Fruit fly (Drosophila melanogaster) whole organism, embryonic: ENCODE data around the gene sws.
A peak's percentile ranks its signal among the peaks of the same experiment; 100 is the strongest.

ENCODE experiments used
- CG10147 ChIP-seq: fragments of 200-800 bp; sonication (Bioruptor generic); optimal IDR thresholded peaks from 2 replicates; lab custom pipeline; 2019; ENCODE audit warnings: missing biosample characterization, mild to moderate bottlenecking, missing genetic modification characterization, moderate library complexity
- CG11695 ChIP-seq: fragments of 200-800 bp; sonication (Bioruptor generic); IDR thresholded peaks from 3 replicates; pipeline ENCODE4 v1.3.6; 2022; ENCODE audit warnings: missing biosample characterization, missing genetic modification characterization
- CG12236 ChIP-seq: fragments of 200-800 bp; sonication (Bioruptor generic); optimal IDR thresholded peaks from 2 replicates; lab custom pipeline; 2016; ENCODE audit warnings: missing biosample characterization, missing genetic modification characterization
- CG13296 ChIP-seq: fragments of 200-800 bp; sonication (Bioruptor generic); optimal IDR thresholded peaks from 3 replicates; lab custom pipeline; 2018; ENCODE audit warnings: missing biosample characterization, mild to moderate bottlenecking, missing genetic modification characterization
- CG16813 ChIP-seq: fragments of 200-800 bp; sonication (Bioruptor generic); IDR thresholded peaks from 3 replicates; pipeline ENCODE4 v1.3.6; 2022; ENCODE audit warnings: missing biosample characterization, missing genetic modification characterization; ENCODE audit not compliant: partially characterized antibody
- CG17328 ChIP-seq: fragments of 200-800 bp; sonication (Bioruptor generic); IDR thresholded peaks from 2 replicates; pipeline ENCODE4 v1.3.6; 2022; ENCODE audit warnings: missing biosample characterization, missing genetic modification characterization
- CG17361 ChIP-seq: fragments of 200-800 bp; sonication (Bioruptor generic); IDR thresholded peaks from 3 replicates; pipeline ENCODE4 v1.3.6; 2022; ENCODE audit warnings: missing biosample characterization, missing genetic modification characterization
- CG18011 ChIP-seq: fragments of 200-800 bp; sonication (Bioruptor generic); optimal IDR thresholded peaks from 2 replicates; lab custom pipeline; 2017; ENCODE audit warnings: missing biosample characterization, missing genetic modification characterization, mild to moderate bottlenecking, moderate library complexity, missing genotype
- CG2712 ChIP-seq: fragments of 200-800 bp; optimal IDR thresholded peaks from 3 replicates; lab custom pipeline; 2019; ENCODE audit warnings: missing biosample characterization, mild to moderate bottlenecking, missing genetic modification characterization, moderate library complexity
- CG31441 ChIP-seq: fragments of 200-800 bp; sonication (Bioruptor generic); IDR thresholded peaks from 2 replicates; pipeline ENCODE4 v1.3.6; 2022; ENCODE audit warnings: missing biosample characterization, missing genetic modification characterization
- CG3726 ChIP-seq: fragments of 200-800 bp; sonication (Bioruptor generic); IDR thresholded peaks from 3 replicates; pipeline ENCODE4, ENCODE4 v1.3.6; 2022; ENCODE audit warnings: missing biosample characterization, missing genetic modification characterization
- CG4707 ChIP-seq: fragments of 200-800 bp; sonication (Bioruptor generic); optimal IDR thresholded peaks from 2 replicates; lab custom pipeline; 2018; ENCODE audit warnings: missing biosample characterization, mild to moderate bottlenecking, missing genetic modification characterization, moderate library complexity
- CG5245 ChIP-seq: fragments of 200-800 bp; sonication (Bioruptor generic); optimal IDR thresholded peaks from 3 replicates; lab custom pipeline; 2016; ENCODE audit warnings: missing biosample characterization, missing genetic modification characterization
- CG6791 ChIP-seq: fragments of 200-800 bp; sonication (Bioruptor generic); IDR thresholded peaks from 3 replicates; pipeline ENCODE4 v1.3.6; 2022; ENCODE audit warnings: missing biosample characterization, missing genetic modification characterization; ENCODE audit not compliant: partially characterized antibody
- CG7556 ChIP-seq: fragments of 200-800 bp; sonication (Bioruptor generic); optimal IDR thresholded peaks from 2 replicates; lab custom pipeline; 2017; ENCODE audit warnings: missing biosample characterization, mild to moderate bottlenecking, missing genetic modification characterization
- CG8359 ChIP-seq: fragments of 200-800 bp; sonication (Bioruptor generic); optimal IDR thresholded peaks from 2 replicates; lab custom pipeline; 2017; ENCODE audit warnings: missing biosample characterization, mild to moderate bottlenecking, missing genetic modification characterization, borderline replicate concordance
- D19B ChIP-seq: fragments of 200-800 bp; sonication (Bioruptor generic); optimal IDR thresholded peaks from 2 replicates; lab custom pipeline; 2017; ENCODE audit warnings: missing biosample characterization, mild to moderate bottlenecking, missing genetic modification characterization
- Dp ChIP-seq: fragments of 200-800 bp; sonication (Bioruptor generic); optimal IDR thresholded peaks from 2 replicates; lab custom pipeline; 2018; ENCODE audit warnings: missing biosample characterization, mild to moderate bottlenecking, missing genetic modification characterization, moderate library complexity
- Elba2 ChIP-seq: fragments of 200-800 bp; sonication (Bioruptor generic); optimal IDR thresholded peaks from 3 replicates; lab custom pipeline; 2016; ENCODE audit warnings: missing biosample characterization, missing genetic modification characterization
- HLHmδ ChIP-seq: fragments of 200-800 bp; sonication (Bioruptor generic); optimal IDR thresholded peaks from 2 replicates; lab custom pipeline; 2018; ENCODE audit warnings: missing biosample characterization, mild to moderate bottlenecking, missing genetic modification characterization, moderate library complexity
- Hr51 ChIP-seq, 2 experiments: fragments of 200-800 bp; sonication (Bioruptor generic); optimal IDR thresholded peaks; 2 replicates in 1 of 2; 3 replicates in 1 of 2; lab custom pipeline; 2016 to 2018; ENCODE audit warnings: missing biosample characterization in 2 of 2, missing genetic modification characterization in 2 of 2, mild to moderate bottlenecking in 1 of 2, moderate library complexity in 1 of 2
- Lim3 ChIP-seq: fragments of 200-800 bp; sonication (Bioruptor generic); IDR thresholded peaks from 2 replicates; pipeline ENCODE4 v1.3.6; 2022; ENCODE audit warnings: missing biosample characterization, missing genetic modification characterization
- MBD-R2 ChIP-seq: fragments of 200-800 bp; sonication (Bioruptor generic); IDR thresholded peaks from 2 replicates; pipeline ENCODE4 v1.3.6; 2022; ENCODE audit warnings: missing biosample characterization, missing genetic modification characterization
- Mad ChIP-seq: fragments of 200-800 bp; sonication (Bioruptor generic); optimal IDR thresholded peaks from 2 replicates; lab custom pipeline; 2016; ENCODE audit warnings: missing biosample characterization, missing genetic modification characterization
- Oli ChIP-seq: fragments of 200-800 bp; sonication (Bioruptor generic); optimal IDR thresholded peaks from 2 replicates; lab custom pipeline; 2018; ENCODE audit warnings: missing biosample characterization, mild to moderate bottlenecking, missing genetic modification characterization, moderate library complexity
- Xrp1 ChIP-seq: fragments of 200-800 bp; sonication (Bioruptor generic); IDR thresholded peaks from 2 replicates; pipeline ENCODE4 v1.3.6; 2022; ENCODE audit warnings: missing biosample characterization, missing genetic modification characterization
- ara ChIP-seq: fragments of 200-800 bp; sonication (Bioruptor generic); IDR thresholded peaks from 2 replicates; pipeline ENCODE4 v1.3.6; 2022; ENCODE audit warnings: missing biosample characterization, missing genetic modification characterization
- bigmax ChIP-seq: fragments of 200-800 bp; sonication (Bioruptor generic); optimal IDR thresholded peaks from 2 replicates; lab custom pipeline; 2018; ENCODE audit warnings: missing biosample characterization, mild to moderate bottlenecking, missing genetic modification characterization
- fd3F ChIP-seq: fragments of 200-800 bp; sonication (Bioruptor generic); optimal IDR thresholded peaks from 2 replicates; lab custom pipeline; 2018; ENCODE audit warnings: missing biosample characterization, mild to moderate bottlenecking, missing genetic modification characterization, moderate library complexity
- gcm2 ChIP-seq: fragments of 200-800 bp; sonication (Bioruptor generic); optimal IDR thresholded peaks from 2 replicates; lab custom pipeline; 2016; ENCODE audit warnings: missing biosample characterization, missing genetic modification characterization
- gsb-n ChIP-seq: fragments of 200-800 bp; sonication (Bioruptor generic); optimal IDR thresholded peaks from 3 replicates; lab custom pipeline; 2018; ENCODE audit warnings: missing biosample characterization, mild to moderate bottlenecking, missing genetic modification characterization
- insv ChIP-seq, 2 experiments: fragments of 200-800 bp; sonication (Bioruptor generic); optimal IDR thresholded peaks; 3 replicates each; lab custom pipeline; 2016 to 2018; ENCODE audit warnings: missing biosample characterization in 2 of 2, missing genetic modification characterization in 2 of 2
- inv ChIP-seq: fragments of 200-800 bp; sonication (Bioruptor generic); IDR thresholded peaks from 2 replicates; pipeline ENCODE4 v1.3.6; 2022; ENCODE audit warnings: missing biosample characterization, missing genetic modification characterization; ENCODE audit not compliant: partially characterized antibody
- nerfin-2 ChIP-seq: fragments of 200-800 bp; sonication (Bioruptor generic); IDR thresholded peaks from 2 replicates; pipeline ENCODE4 v1.3.6; 2022; ENCODE audit warnings: missing biosample characterization, missing genetic modification characterization; ENCODE audit not compliant: partially characterized antibody
- nom ChIP-seq: fragments of 200-800 bp; sonication (Bioruptor generic); optimal IDR thresholded peaks from 2 replicates; lab custom pipeline; 2017; ENCODE audit warnings: missing biosample characterization, missing genetic modification characterization, mild to moderate bottlenecking, moderate library complexity, missing genetic modification reagents
- odd ChIP-seq: fragments of 200-800 bp; sonication (Bioruptor generic); optimal IDR thresholded peaks from 2 replicates; lab custom pipeline; 2017; ENCODE audit warnings: missing biosample characterization, mild to moderate bottlenecking, missing genetic modification characterization
- otp ChIP-seq: fragments of 200-800 bp; sonication (Bioruptor generic); IDR thresholded peaks from 3 replicates; pipeline ENCODE4, ENCODE4 v1.3.6; 2022; ENCODE audit warnings: missing biosample characterization, missing genetic modification characterization
- pita ChIP-seq: fragments of 200-800 bp; sonication (Bioruptor generic); optimal IDR thresholded peaks from 2 replicates; lab custom pipeline; 2017; ENCODE audit warnings: missing biosample characterization, mild to moderate bottlenecking, missing genetic modification characterization
- pzg ChIP-seq: fragments of 200-800 bp; sonication (Bioruptor generic); optimal IDR thresholded peaks from 3 replicates; lab custom pipeline; 2018; ENCODE audit warnings: missing biosample characterization, mild to moderate bottlenecking, missing genetic modification characterization, moderate library complexity
- run ChIP-seq: fragments of 200-800 bp; sonication (Bioruptor generic); optimal IDR thresholded peaks from 3 replicates; lab custom pipeline; 2018; ENCODE audit warnings: missing biosample characterization, mild to moderate bottlenecking, missing genetic modification characterization
- sc ChIP-seq, 3 experiments: fragments of >200 bp in 2 of 3; fragments of 200-800 bp in 1 of 3; sonication (Bioruptor generic) in 1 of 3; optimal IDR thresholded peaks; 2 replicates in 2 of 3; 3 replicates in 1 of 3; lab custom pipeline; 2017; ENCODE audit warnings: mild to moderate bottlenecking in 1 of 3, missing biosample characterization in 1 of 3, missing genetic modification characterization in 1 of 3, missing genetic modification reagents in 1 of 3
- so ChIP-seq: fragments of 200-800 bp; sonication (Bioruptor generic); IDR thresholded peaks from 3 replicates; pipeline ENCODE4 v1.3.6; 2022; ENCODE audit warnings: missing biosample characterization, missing genetic modification characterization
- sug ChIP-seq: fragments of 200-800 bp; optimal IDR thresholded peaks from 2 replicates; lab custom pipeline; 2019; ENCODE audit warnings: missing biosample characterization, mild to moderate bottlenecking, missing genetic modification characterization, moderate library complexity
- tio ChIP-seq: fragments of 200-800 bp; sonication (Bioruptor generic); optimal IDR thresholded peaks from 2 replicates; lab custom pipeline; 2017; ENCODE audit warnings: missing biosample characterization, missing genetic modification characterization, inconsistent platforms
- unpg ChIP-seq: fragments of 200-800 bp; sonication (Bioruptor generic); optimal IDR thresholded peaks from 3 replicates; lab custom pipeline; 2018; ENCODE audit warnings: missing biosample characterization, mild to moderate bottlenecking, missing genetic modification characterization, moderate library complexity
- wdn ChIP-seq: fragments of 200-800 bp; sonication (Bioruptor generic); IDR thresholded peaks from 2 replicates; pipeline ENCODE4 v1.3.6; 2022; ENCODE audit warnings: missing biosample characterization, missing genetic modification characterization
- zf30C ChIP-seq: fragments of 200-800 bp; sonication (Bioruptor generic); optimal IDR thresholded peaks from 3 replicates; lab custom pipeline; 2018; ENCODE audit warnings: missing biosample characterization, mild to moderate bottlenecking, missing genetic modification characterization

The sws gene

DNA sequence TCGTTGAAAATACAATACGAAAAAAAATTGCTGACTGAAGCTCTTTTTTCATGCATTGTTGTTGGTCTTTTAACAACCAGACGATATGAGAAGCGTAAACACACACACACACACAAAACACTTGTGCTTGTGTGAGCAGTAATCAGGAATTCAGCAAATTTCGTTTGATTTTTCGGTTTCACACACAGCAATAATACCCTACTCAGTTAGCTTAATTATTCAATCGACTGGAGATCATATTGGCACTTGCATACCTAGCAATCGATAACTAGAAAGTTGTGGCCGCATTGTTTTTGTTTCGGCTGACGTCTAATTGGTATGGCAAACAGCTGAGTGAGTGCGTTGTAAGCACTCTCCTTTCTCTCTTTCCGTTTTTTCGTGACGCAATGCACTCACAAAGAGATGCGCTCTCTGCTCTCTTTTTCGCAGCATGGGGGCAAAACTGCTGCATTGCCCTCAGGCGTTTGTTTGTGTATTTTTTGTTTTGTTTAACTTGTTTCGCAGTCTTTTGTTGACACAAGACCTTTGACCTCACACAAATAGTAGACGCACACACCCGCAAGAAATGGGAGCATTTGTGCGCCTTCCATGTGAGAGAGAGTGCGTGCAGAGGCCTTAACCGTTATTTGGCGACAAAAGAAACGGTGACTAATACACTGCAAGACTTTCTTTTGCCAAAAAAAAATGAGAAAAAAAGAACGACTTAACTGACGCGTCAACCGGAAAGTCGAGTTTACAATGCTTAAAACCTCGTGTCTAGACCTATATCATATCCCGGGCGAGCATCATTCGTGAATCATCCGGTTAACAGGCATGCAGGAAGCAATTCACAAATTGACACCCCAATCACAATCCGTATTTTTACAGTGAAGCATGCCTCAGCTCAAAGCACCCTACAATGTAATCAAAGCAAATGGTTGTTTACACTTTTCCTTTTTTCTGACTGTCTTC is 23.0 kb downstream of the sws start (continued):
- no peak for TF ChIP-seq CG7556 (GFP tag; lab: Kevin White, UChicago)
- TF ChIP-seq CG17361 (GFP tag; lab: Robert Waterston, UW): 0 out of 3 replicates have a peak, but pooled peaks have one; percentile 22
- peak; percentile 41 for TF ChIP-seq CG31441
- no peak for TF ChIP-seq so (GFP tag; lab: Robert Waterston, UW)
- TF ChIP-seq odd (GFP tag; lab: Kevin White, UChicago): no peak
- TF ChIP-seq Oli (tag; lab: Kevin White, UChicago): no peak
- TF ChIP-seq Hr51 (GFP tag; optimal IDR thresholded peaks at IDR 0.05; lab: Kevin White, UChicago): peak in 1 of 2 experiments; percentile 23
- 0 out of 2 replicates have a peak, but pooled peaks have one; percentile 33 for TF ChIP-seq Xrp1 (GFP tag; lab: Robert Waterston, UW)
- TF ChIP-seq CG4707: no peak
- TF ChIP-seq tio (GFP tag; lab: Kevin White, UChicago): no peak
- peak; percentile 51 for TF ChIP-seq D19B (GFP tag; lab: Kevin White, UChicago)
- no peak for TF ChIP-seq MBD-R2 (GFP tag; lab: Robert Waterston, UW)
- TF ChIP-seq CG17328 (GFP tag; lab: Robert Waterston, UW): no peak
- no peak for TF ChIP-seq CG12236
- TF ChIP-seq CG13296 (GFP tag; lab: Kevin White, UChicago): peak; percentile 31
- TF ChIP-seq CG10147 (GFP tag; lab: Kevin White, UChicago): peak; percentile 27
- no peak for TF ChIP-seq gsb-n (tag; lab: Kevin White, UChicago)
- TF ChIP-seq insv (GFP tag; optimal IDR thresholded peaks at IDR 0.05; lab: Kevin White, UChicago): no peak
- TF ChIP-seq ara: no peak
- TF ChIP-seq Elba2 (GFP tag; lab: Kevin White, UChicago): no peak
- peak; percentile 47 for TF ChIP-seq sug (tag; lab: Kevin White, UChicago)
- TF ChIP-seq sc (optimal IDR thresholded peaks at IDR 0.05; lab: Kevin White, UChicago): no peak
- no peak for TF ChIP-seq sc (GFP tag; optimal IDR thresholded peaks at IDR 0.05; lab: Kevin White, UChicago)
- TF ChIP-seq pita (GFP tag; lab: Kevin White, UChicago): no peak
- 0 out of 3 replicates have a peak, but pooled peaks have one; percentile 24 for TF ChIP-seq CG11695 (GFP tag; lab: Robert Waterston, UW)
- no peak for TF ChIP-seq CG16813 (GFP tag; lab: Robert Waterston, UW)
- no peak for TF ChIP-seq run
- peak; percentile 31 for TF ChIP-seq unpg (GFP tag; lab: Kevin White, UChicago)
- no peak for TF ChIP-seq bigmax (GFP tag; lab: Kevin White, UChicago)
- peak; percentile 23 for TF ChIP-seq CG2712
- no peak for TF ChIP-seq Dp (GFP tag; lab: Kevin White, UChicago)
- no peak for TF ChIP-seq gcm2 (GFP tag; lab: Kevin White, UChicago)
- TF ChIP-seq CG3726 (GFP tag; lab: Robert Waterston, UW): no peak
- no peak for TF ChIP-seq CG6791 (GFP tag; lab: Robert Waterston, UW)
- TF ChIP-seq inv: no peak
- TF ChIP-seq nerfin-2 (GFP tag; lab: Robert Waterston, UW): no peak
- no peak for TF ChIP-seq wdn (GFP tag; lab: Robert Waterston, UW)
- TF ChIP-seq CG18011: no peak
- TF ChIP-seq fd3F (GFP tag; lab: Kevin White, UChicago): no peak
- no peak for TF ChIP-seq otp (GFP tag; lab: Robert Waterston, UW)
- TF ChIP-seq HLHmδ (GFP tag; lab: Kevin White, UChicago): no peak
- TF ChIP-seq CG5245: no peak
- TF ChIP-seq zf30C (GFP tag; lab: Kevin White, UChicago): peak; percentile 68
- no peak for TF ChIP-seq CG8359 (GFP tag; lab: Kevin White, UChicago)
- TF ChIP-seq Lim3: no peak
- no peak for TF ChIP-seq pzg (GFP tag; lab: Kevin White, UChicago)
- no peak for TF ChIP-seq Mad (GFP tag; lab: Kevin White, UChicago)
- peak; percentile 5 for TF ChIP-seq nom (GFP tag; lab: Kevin White, UChicago)
